Fruit fly (Drosophila melanogaster): ENCODE results near the gene ArgRS.
A peak's percentile ranks its signal among the peaks of the same experiment; 100 is the strongest.

Gene ArgRS

DNA sequence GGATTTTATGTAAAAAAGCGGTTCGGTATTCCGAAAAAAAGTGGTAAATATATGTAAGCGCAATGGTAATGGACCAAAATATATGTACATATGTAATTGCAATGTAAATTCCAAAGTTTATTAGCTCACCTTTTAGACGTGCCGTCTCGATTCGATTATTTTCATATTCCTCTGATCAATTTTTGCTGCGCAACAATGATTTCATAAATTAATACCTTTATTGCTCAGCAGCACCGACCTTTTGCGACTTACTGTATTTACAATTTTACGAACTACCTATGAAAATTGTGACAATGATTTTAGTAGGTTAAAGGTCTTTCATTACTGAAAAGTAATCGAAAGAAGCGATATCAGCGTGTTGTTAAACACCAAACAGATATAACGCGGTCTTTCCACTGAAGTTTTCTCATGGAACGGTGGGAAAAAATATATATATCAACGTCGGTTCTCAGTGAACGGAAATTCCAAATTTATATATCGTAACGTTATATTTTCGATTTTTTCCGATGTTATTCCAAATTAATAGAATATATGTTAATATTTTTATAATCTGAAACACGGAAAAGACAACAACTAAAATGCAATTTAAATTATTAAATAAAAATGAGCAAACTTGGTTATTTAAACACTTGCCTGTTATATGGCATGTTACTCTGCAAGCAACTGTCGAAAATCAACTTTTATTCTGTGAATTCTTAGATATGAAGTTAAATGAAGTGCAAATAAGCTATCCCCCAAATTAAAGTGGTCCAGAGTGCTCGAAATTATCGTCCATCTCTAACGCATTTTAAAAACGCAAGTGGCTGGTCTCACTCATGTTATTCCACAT, 46.0 kb upstream of the ArgRS start, which contains the start of the genes MSBP and CG15916 (continued):
- TF ChIP-seq CG10267 (tag; optimal IDR thresholded peaks at IDR 0.05) (peak; percentile 70), CG2712 (tag; optimal IDR thresholded peaks at IDR 0.05) (peak; percentile 41), CG9932 (GFP tag; IDR thresholded peaks at IDR 0.05) (peak; percentile 45; the same call in 1 of the 2 replicates), Hr3 (GFP tag; optimal IDR thresholded peaks at IDR 0.05) (peak; percentile 22), CG4424 (GFP tag; optimal IDR thresholded peaks at IDR 0.05) (peak; percentile 34), CG12659 (GFP tag; optimal IDR thresholded peaks at IDR 0.05) (peak; percentile 46), Ssrp (tag; optimal IDR thresholded peaks at IDR 0.05) (peak; percentile 53), CG11247 (GFP tag; IDR thresholded peaks at IDR 0.05) (0 out of 2 replicates have a peak, but pooled peaks have one; percentile 24), Hr78 (GFP tag; optimal IDR thresholded peaks at IDR 0.05) (peak in 1 of 2 experiments; percentile 87), pfk (GFP tag; optimal IDR thresholded peaks at IDR 0.05) (peak; percentile 76), CG8290 (GFP tag; optimal IDR thresholded peaks at IDR 0.05) (peak; percentile 37), CG8290 (tag; optimal IDR thresholded peaks at IDR 0.05) (peak in 1 of 2 experiments; percentile 32), CG33557 (GFP tag; optimal IDR thresholded peaks at IDR 0.05) (peak; percentile 18), CG10431 (GFP tag; optimal IDR thresholded peaks at IDR 0.05) (peak; percentile 18), sug (tag; optimal IDR thresholded peaks at IDR 0.05) (peak; percentile 20), wek (GFP tag; optimal IDR thresholded peaks at IDR 0.05) (no peak), bsh (GFP tag; optimal IDR thresholded peaks at IDR 0.05) (peak in 1 of 2 experiments; percentile 33), dmrt11E (tag; optimal IDR thresholded peaks at IDR 0.05) (peak; percentile 50), CG1024 (GFP tag; IDR thresholded peaks at IDR 0.05) (peak; percentile 66), Six4 (GFP tag; optimal IDR thresholded peaks at IDR 0.05) (peak; percentile 26), CG15601 (tag; optimal IDR thresholded peaks at IDR 0.05) (peak; percentile 12), zen (tag; optimal IDR thresholded peaks at IDR 0.05) (peak; percentile 9), Xbp1 (GFP tag; optimal IDR thresholded peaks at IDR 0.05) (peak; percentile 19), CG10209 (GFP tag; optimal IDR thresholded peaks at IDR 0.05) (peak; percentile 57), twi (tag; optimal IDR thresholded peaks at IDR 0.05) (peak; percentile 14), CG3995 (GFP tag; optimal IDR thresholded peaks at IDR 0.05) (peak; percentile 76), Xrp1 (GFP tag; IDR thresholded peaks at IDR 0.05) (peak; percentile 32; the same call in 1 of the 2 replicates), CG13424 (tag; optimal IDR thresholded peaks at IDR 0.05) (peak; percentile 46), Mrtf (GFP tag; IDR thresholded peaks at IDR 0.05) (0 out of 3 replicates have a peak, but pooled peaks have one; percentile 27), CG8924 (tag; optimal IDR thresholded peaks at IDR 0.05) (peak; percentile 27), gsb-n (tag; optimal IDR thresholded peaks at IDR 0.05) (no peak), oc (tag; optimal IDR thresholded peaks at IDR 0.05) (no peak), az2 (GFP tag; optimal IDR thresholded peaks at IDR 0.05) (peak; percentile 9), Sox100B (GFP tag; optimal IDR thresholded peaks at IDR 0.05) (peak; percentile 21), CG14860 (GFP tag; IDR thresholded peaks at IDR 0.05; ENCODE audit: partially characterized antibody) (0 out of 3 replicates have a peak, but pooled peaks have one; percentile 29), ssp (GFP tag; IDR thresholded peaks at IDR 0.05) (peak; percentile 93), jing (GFP tag; optimal IDR thresholded peaks at IDR 0.05) (no peak), CG6765 (GFP tag; optimal IDR thresholded peaks at IDR 0.05) (no peak), CG2129 (GFP tag; IDR thresholded peaks at IDR 0.05; ENCODE audit: partially characterized antibody) (no peak), amos (GFP tag; IDR thresholded peaks at IDR 0.05; ENCODE audit: partially characterized antibody) (0 out of 2 replicates have a peak, but pooled peaks have one; percentile 24), CG1233 (GFP tag; optimal IDR thresholded peaks at IDR 0.05) (peak; percentile 31), Taf1 (GFP tag; IDR thresholded peaks at IDR 0.05) (0 out of 2 replicates have a peak, but pooled peaks have one; percentile 8), CG18262 (tag; optimal IDR thresholded peaks at IDR 0.05) (peak; percentile 48), ewg (GFP tag; optimal IDR thresholded peaks at IDR 0.05) (peak; percentile 3), CG11093 (GFP tag; IDR thresholded peaks at IDR 0.05) (0 out of 3 replicates have a peak, but pooled peaks have one; percentile 42), CG13287 (GFP tag; IDR thresholded peaks at IDR 0.05; ENCODE audit: partially characterized antibody) (peak; percentile 13; the same call in 1 of the 2 replicates), CG3281 (GFP tag; optimal IDR thresholded peaks at IDR 0.05) (no peak)
